Worm (Caenorhabditis elegans) whole organism, early embryonic: Measurements from ENCODE around the gene marc-1.

Experiments used
- B0310.2 ChIP-seq: sonication (generic microtip); optimal IDR thresholded peaks from 2 replicates; lab custom pipeline; 2016; ENCODE audit warnings: mild to moderate bottlenecking, missing genetic modification characterization, missing compliant biosample characterization
- ama-1 ChIP-seq: fragments of 150-350 bp; optimal IDR thresholded peaks from 2 replicates; lab custom pipeline; 2014
- ceh-13 ChIP-seq: fragments of 200-800 bp; sonication (Bioruptor generic); optimal IDR thresholded peaks from 2 replicates; lab custom pipeline; 2018; ENCODE audit warnings: mild to moderate bottlenecking, missing genetic modification characterization, missing compliant biosample characterization
- ceh-36 ChIP-seq: sonication (generic microtip); optimal IDR thresholded peaks from 2 replicates; lab custom pipeline; 2016; ENCODE audit warnings: missing genetic modification characterization, inconsistent platforms, missing compliant biosample characterization
- ets-7 ChIP-seq: sonication (generic microtip); optimal IDR thresholded peaks from 2 replicates; lab custom pipeline; 2016; ENCODE audit warnings: missing genotype, missing genetic modification characterization, missing compliant biosample characterization
- hmbx-1 ChIP-seq: sonication (generic microtip); optimal IDR thresholded peaks from 2 replicates; lab custom pipeline; 2016; ENCODE audit warnings: mild to moderate bottlenecking, missing genetic modification characterization, missing compliant biosample characterization
- hnd-1 ChIP-seq: sonication (generic microtip); optimal IDR thresholded peaks from 2 replicates; lab custom pipeline; 2016; ENCODE audit warnings: missing genetic modification characterization, missing compliant biosample characterization
- pes-1 ChIP-seq: fragments of 200-800 bp; sonication (Bioruptor generic); IDR thresholded peaks from 2 replicates; pipeline ENCODE4 v1.3.6; 2022; ENCODE audit warnings: missing genetic modification reagents, missing genetic modification characterization, missing compliant biosample characterization
- scrt-1 ChIP-seq: fragments of 200-800 bp; sonication (Bioruptor generic); IDR thresholded peaks from 2 replicates; pipeline ENCODE4 v1.3.6; 2022; ENCODE audit warnings: missing genetic modification characterization, missing compliant biosample characterization
- sea-1 ChIP-seq: fragments of 200-800 bp; sonication (Bioruptor generic); conservative IDR thresholded peaks from 2 replicates; pipeline ENCODE4 v1.3.6; 2022; ENCODE audit warnings: missing genetic modification characterization, missing compliant biosample characterization
- tbx-37 ChIP-seq: fragments of 200-800 bp; sonication (Bioruptor generic); conservative IDR thresholded peaks from 2 replicates; pipeline ENCODE4 v1.3.6; 2022; ENCODE audit warnings: missing genetic modification reagents, missing genetic modification characterization, missing compliant biosample characterization

DNA sequence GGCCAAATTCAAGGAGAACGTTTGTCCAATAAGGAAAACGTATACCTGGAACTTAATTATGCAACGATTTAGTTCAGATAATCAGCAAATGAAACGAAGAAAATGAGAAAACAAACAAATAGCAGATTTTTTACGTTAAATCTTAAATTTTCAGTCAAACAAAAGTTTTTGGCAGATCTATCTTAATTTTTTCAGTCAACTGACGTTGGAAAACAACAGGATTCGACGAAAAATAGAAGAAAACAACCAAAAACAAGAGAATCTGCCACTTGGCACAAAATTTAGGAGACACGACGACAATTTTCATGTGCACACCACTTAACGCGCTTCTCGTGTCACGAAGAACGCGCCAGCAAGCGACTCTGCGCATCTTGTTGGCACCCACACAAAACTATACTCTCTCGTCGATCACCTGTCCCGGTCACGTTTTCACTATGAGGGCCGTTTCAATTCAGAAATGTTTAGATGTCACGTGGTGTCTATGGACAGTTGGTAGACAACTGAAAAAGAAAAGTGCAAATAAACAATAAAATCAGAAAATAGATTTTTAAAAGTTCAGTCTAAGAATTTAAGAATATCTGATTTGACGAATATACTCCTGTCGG is 50.3 kb downstream of the marc-1 start, which contains the start of gene ztf-7:
- TF ChIP-seq ama-1 (lab: Kevin White, UChicago) = no peak
- TF ChIP-seq pes-1 (GFP tag; lab: Robert Waterston, UW) = no peak
- no peak for TF ChIP-seq tbx-37
- TF ChIP-seq B0310.2 (tag; lab: Kevin White, UChicago) = no peak
- no peak for TF ChIP-seq hnd-1 (tag; lab: Kevin White, UChicago)
- no peak for TF ChIP-seq hmbx-1 (tag; lab: Kevin White, UChicago)
- no peak for TF ChIP-seq ets-7
- TF ChIP-seq ceh-36 = no peak
- TF ChIP-seq ceh-13 (GFP tag; lab: Kevin White, UChicago) = no peak
- no peak for TF ChIP-seq scrt-1
- no peak for TF ChIP-seq sea-1 (GFP tag; lab: Robert Waterston, UW)
